Worm (Caenorhabditis elegans): ENCODE results near the gene F37A4.2.

F37A4.2 gene

DNA sequence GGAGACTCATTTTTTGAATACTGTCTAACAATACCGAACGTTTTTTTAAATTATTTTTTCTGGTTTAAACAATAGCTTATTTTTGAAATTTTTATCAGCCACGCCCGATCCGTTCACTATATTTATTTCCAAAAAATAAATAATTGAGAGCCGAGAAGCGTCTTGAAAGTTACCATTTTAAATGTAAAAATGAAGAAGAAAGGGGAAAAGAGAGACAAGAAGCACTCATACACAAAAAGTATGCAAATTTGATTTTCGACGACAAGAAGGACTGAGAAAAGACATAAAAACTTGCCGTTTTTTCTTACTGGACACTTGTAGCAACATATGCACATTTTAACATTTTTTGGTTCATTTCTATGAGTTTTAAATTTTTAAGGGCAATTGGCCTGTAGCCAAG is 40.5 kb upstream of the F37A4.2 start:
- TF ChIP-seq ctbp-1 (GFP tag; IDR thresholded peaks at IDR 0.05), result no peak
- TF ChIP-seq fkh-10 (GFP tag; optimal IDR thresholded peaks at IDR 0.05), result peak; percentile 79
- TF ChIP-seq D1046.2 (GFP tag; IDR thresholded peaks at IDR 0.05), result no peak
- peak in 1 of 2 experiments; percentile 11 for TF ChIP-seq unc-62 (GFP tag; optimal IDR thresholded peaks at IDR 0.05 in 1 of 2)
- no peak for TF ChIP-seq unc-62 (tag; optimal IDR thresholded peaks at IDR 0.05)
- peak; percentile 32 for TF ChIP-seq ces-1 (GFP tag; optimal IDR thresholded peaks at IDR 0.05)

DNA sequence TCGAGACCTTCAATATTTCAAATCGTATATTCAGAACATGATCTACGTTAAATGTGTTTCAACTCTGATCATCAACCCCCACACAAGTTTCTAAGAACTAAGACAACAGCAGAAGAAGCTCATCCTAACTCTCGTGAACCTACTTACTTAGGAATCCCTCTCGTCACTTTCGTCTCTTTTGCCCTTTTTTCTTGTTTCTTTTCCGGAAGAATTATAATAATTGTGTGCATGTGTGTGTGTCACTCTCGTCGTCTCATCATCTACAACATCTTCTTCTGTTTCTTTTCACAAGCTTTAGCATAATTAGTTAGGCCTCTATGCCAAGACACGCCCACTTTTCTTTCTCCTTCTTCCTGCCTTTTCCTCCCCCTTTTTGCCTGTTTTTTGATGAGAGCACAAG is 31.8 kb upstream of the F37A4.2 start:
- TF ChIP-seq zfp-2 (tag; optimal IDR thresholded peaks at IDR 0.05) (no peak), lsy-2 (tag; optimal IDR thresholded peaks at IDR 0.05) (no peak), unc-130 (GFP tag; optimal IDR thresholded peaks at IDR 0.05) (no peak), ctbp-1 (GFP tag; IDR thresholded peaks at IDR 0.05) (0 out of 2 replicates have a peak, but pooled peaks have one; percentile 18)

DNA sequence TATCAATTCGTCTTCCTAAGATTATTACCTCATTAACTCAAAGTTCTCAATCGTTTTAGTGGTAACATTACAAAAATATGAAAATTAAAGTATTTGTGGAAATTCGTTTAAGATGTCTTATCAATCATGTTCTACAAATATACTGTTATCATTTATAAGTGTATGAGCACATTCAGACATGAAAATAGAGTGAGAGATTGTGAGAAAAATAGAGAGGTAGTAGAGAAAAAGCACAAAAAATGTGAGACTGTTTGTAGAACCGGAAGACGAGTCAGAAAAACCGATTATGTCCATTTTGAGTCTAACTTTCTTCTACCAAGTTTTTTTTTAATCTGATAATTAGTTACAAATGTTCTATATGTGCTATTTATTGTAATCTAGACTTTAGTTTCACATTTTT is 29.0 kb upstream of the F37A4.2 start:
- TF ChIP-seq nhr-28 (tag; optimal IDR thresholded peaks at IDR 0.05) (peak; percentile 90), daf-16 (GFP tag; optimal IDR thresholded peaks at IDR 0.05) (no peak), daf-16 (tag; optimal IDR thresholded peaks at IDR 0.05) (peak; percentile 79), dmd-8 (GFP tag; IDR thresholded peaks at IDR 0.05) (no peak), lin-1 (GFP tag; IDR thresholded peaks at IDR 0.05) (0 out of 2 replicates have a peak, but pooled peaks have one; percentile 30), pqm-1 (tag; optimal IDR thresholded peaks at IDR 0.05) (peak; percentile 99), daf-8 (GFP tag; IDR thresholded peaks at IDR 0.05) (no peak), nhr-77 (tag; optimal IDR thresholded peaks at IDR 0.05) (peak; percentile 71), dmd-6 (GFP tag; IDR thresholded peaks at IDR 0.05) (peak; percentile 66), php-3 (GFP tag; IDR thresholded peaks at IDR 0.05) (peak; percentile 73)

DNA sequence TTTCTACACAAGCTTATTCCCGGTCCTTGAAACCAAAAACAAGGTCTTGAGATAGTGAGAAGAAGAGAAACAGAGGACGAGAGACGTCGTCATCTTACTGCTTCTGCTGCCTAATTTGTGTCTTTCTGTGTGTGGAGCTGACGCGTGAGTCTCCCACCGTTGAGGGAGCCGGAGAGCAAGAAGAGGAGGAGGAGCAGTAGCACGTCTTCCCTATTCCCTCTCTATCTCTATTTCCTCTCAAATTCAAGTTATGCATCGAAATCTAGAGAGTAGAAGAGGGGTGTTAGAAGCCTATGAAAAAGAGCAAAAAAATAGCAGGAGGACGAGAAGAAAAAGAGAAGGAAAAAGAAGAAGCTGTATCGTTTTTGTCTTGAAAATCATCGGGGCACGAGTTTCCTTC is 27.1 kb upstream of the F37A4.2 start:
- TF ChIP-seq aha-1 (tag), result peak; percentile 80
- TF ChIP-seq gei-8 (GFP tag; optimal IDR thresholded peaks at IDR 0.05), result no peak
- peak; percentile 25 for TF ChIP-seq F37D6.2 (tag; optimal IDR thresholded peaks at IDR 0.05)
- TF ChIP-seq mdl-1 (tag; optimal IDR thresholded peaks at IDR 0.05), result peak in 1 of 2 experiments; percentile 69
- peak; percentile 65 for TF ChIP-seq rbr-2 (tag; optimal IDR thresholded peaks at IDR 0.05)
- peak; percentile 21 for TF ChIP-seq ces-1 (GFP tag; optimal IDR thresholded peaks at IDR 0.05)
- no peak for TF ChIP-seq ceh-44 (GFP tag; IDR thresholded peaks at IDR 0.05)
- peak; percentile 61 to 62 for TF ChIP-seq lsy-2 (tag; optimal IDR thresholded peaks at IDR 0.05)
- peak; percentile 33 for TF ChIP-seq nhr-11 (tag; optimal IDR thresholded peaks at IDR 0.05)
- peak; percentile 63 for TF ChIP-seq mep-1 (tag; optimal IDR thresholded peaks at IDR 0.05)
- peak in 1 of 2 experiments; percentile 3 for TF ChIP-seq unc-62 (GFP tag; optimal IDR thresholded peaks at IDR 0.05 in 1 of 2)
- TF ChIP-seq unc-62 (tag; optimal IDR thresholded peaks at IDR 0.05), result no peak
- TF ChIP-seq ctbp-1 (GFP tag; IDR thresholded peaks at IDR 0.05), result 0 out of 2 replicates have a peak, but pooled peaks have one; percentile 48
- TF ChIP-seq hlh-30 (tag; optimal IDR thresholded peaks at IDR 0.05; ENCODE audit: insufficient read depth), result peak; percentile 54
- TF ChIP-seq lin-38 (GFP tag; IDR thresholded peaks at IDR 0.05), result no peak
- no peak for TF ChIP-seq daf-19 (GFP tag; conservative IDR thresholded peaks at IDR 0.05)
- peak; percentile 59 for TF ChIP-seq fkh-10 (GFP tag; optimal IDR thresholded peaks at IDR 0.05)
- TF ChIP-seq hmg-1.1 (GFP tag; IDR thresholded peaks at IDR 0.05), result peak; percentile 66

DNA sequence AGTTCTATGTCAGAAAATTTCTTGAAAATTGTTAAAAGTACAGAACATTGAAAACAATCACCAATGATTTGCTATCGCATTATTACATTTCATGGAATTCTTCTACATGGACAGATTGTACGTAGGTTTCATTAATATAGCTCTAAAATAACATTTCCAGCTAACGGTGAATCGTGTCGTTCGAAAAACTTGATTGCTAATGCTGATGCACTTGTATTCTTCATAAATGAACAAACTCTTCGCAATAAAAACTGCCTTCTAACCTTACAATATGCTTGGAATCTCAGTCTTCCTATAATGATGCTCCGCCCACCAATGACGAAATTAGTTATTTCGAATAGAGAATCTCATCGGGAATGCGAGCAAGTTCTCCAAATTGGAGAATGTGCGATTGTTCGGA is 16.7 kb upstream of the F37A4.2 start, which contains the start of gene F37A4.6:
Gene F37A4.6 (plus strand): TSS at position 301 of the 400 bp plus-strand sequence.
- TF ChIP-seq arid-1 (GFP tag; conservative IDR thresholded peaks at IDR 0.05), result no peak
- no peak for TF ChIP-seq mdl-1 (tag; optimal IDR thresholded peaks at IDR 0.05)
- no peak for TF ChIP-seq Y5F2A.4 (GFP tag; optimal IDR thresholded peaks at IDR 0.05)
- TF ChIP-seq zfp-2 (tag; optimal IDR thresholded peaks at IDR 0.05), result no peak
- TF ChIP-seq lin-38 (GFP tag; IDR thresholded peaks at IDR 0.05), result no peak
- TF ChIP-seq duxl-1 (tag; optimal IDR thresholded peaks at IDR 0.05; ENCODE audit: poor library complexity), result no peak
- no peak for TF ChIP-seq aha-1 (tag)

Data from whole organism, L4 larva.